Fruit fly (Drosophila melanogaster): ENCODE results near the gene CG9427.

CG9427 gene

dm6 chr3R:9577382-9578137, 49.2 kb downstream of the CG9427 start, which contains the start of the genes Kap-alpha3 and Son (continued):
- TF ChIP-seq CG12236 (GFP tag; optimal IDR thresholded peaks at IDR 0.05) (peak; percentile 86), ro (GFP tag; IDR thresholded peaks at IDR 0.05) (peak; percentile 47; the same call in 1 of the 2 replicates), sna (GFP tag; IDR thresholded peaks at IDR 0.05; ENCODE audit: partially characterized antibody) (peak; percentile 82), CG8290 (GFP tag; optimal IDR thresholded peaks at IDR 0.05) (peak; percentile 79), CG8290 (tag; optimal IDR thresholded peaks at IDR 0.05) (peak; percentile 79 to 95), br (optimal IDR thresholded peaks at IDR 0.05) (no peak), slbo (GFP tag; IDR thresholded peaks at IDR 0.05) (peak; percentile 93), prd (optimal IDR thresholded peaks at IDR 0.05) (no peak), prd (GFP tag; IDR thresholded peaks at IDR 0.05) (peak; percentile 89), croc (GFP tag; conservative IDR thresholded peaks at IDR 0.05) (peak; percentile 79), sob (GFP tag; IDR thresholded peaks at IDR 0.05) (peak; percentile 93), ash1 (GFP tag; optimal IDR thresholded peaks at IDR 0.05) (peak; percentile 90), ttk (GFP tag; IDR thresholded peaks at IDR 0.05) (peak; percentile 88), Oaz (GFP tag; IDR thresholded peaks at IDR 0.05) (peak; percentile 74), D (optimal IDR thresholded peaks at IDR 0.05) (no peak), D (GFP tag; optimal IDR thresholded peaks at IDR 0.05) (peak; percentile 89), abd-A (tag; optimal IDR thresholded peaks at IDR 0.05) (no peak), Adf1 (GFP tag; IDR thresholded peaks at IDR 0.05) (peak; percentile 59), CG17359 (tag; optimal IDR thresholded peaks at IDR 0.05) (peak; percentile 88), kay (GFP tag; optimal IDR thresholded peaks at IDR 0.05) (peak; percentile 80), cato (GFP tag; optimal IDR thresholded peaks at IDR 0.05; ENCODE audit: borderline replicate concordance) (peak; percentile 90), slou (GFP tag; optimal IDR thresholded peaks at IDR 0.05) (peak; percentile 84), CG7357 (GFP tag; IDR thresholded peaks at IDR 0.05) (peak; percentile 71), psq (GFP tag; optimal IDR thresholded peaks at IDR 0.05) (peak; percentile 79), tna (GFP tag; IDR thresholded peaks at IDR 0.05; ENCODE audit: partially characterized antibody) (no peak; the same call in 1 of the 2 replicates), CG11398 (GFP tag; optimal IDR thresholded peaks at IDR 0.05) (peak; percentile 87), pnt (GFP tag; optimal IDR thresholded peaks at IDR 0.05) (peak; percentile 90), CG10366 (GFP tag; IDR thresholded peaks at IDR 0.05) (peak; percentile 85), HLH54F (GFP tag; optimal IDR thresholded peaks at IDR 0.05) (peak; percentile 94), CHES-1-like (GFP tag; optimal IDR thresholded peaks at IDR 0.05) (peak; percentile 95), danr (GFP tag; IDR thresholded peaks at IDR 0.05) (peak; percentile 72), Xrp1 (GFP tag; IDR thresholded peaks at IDR 0.05) (peak; percentile 80), emc (GFP tag; optimal IDR thresholded peaks at IDR 0.05) (peak; percentile 89), CG12219 (GFP tag; optimal IDR thresholded peaks at IDR 0.05) (peak; percentile 73), CG17186 (GFP tag; optimal IDR thresholded peaks at IDR 0.05) (peak; percentile 88), CG3407 (GFP tag; optimal IDR thresholded peaks at IDR 0.05) (peak; percentile 93), sens-2 (GFP tag; IDR thresholded peaks at IDR 0.05) (peak; percentile 94), sima (GFP tag; optimal IDR thresholded peaks at IDR 0.05) (peak; percentile 62), Sry-β (GFP tag; optimal IDR thresholded peaks at IDR 0.05) (peak; percentile 89), Hr39 (optimal IDR thresholded peaks at IDR 0.05) (no peak), CG16863 (GFP tag; optimal IDR thresholded peaks at IDR 0.05) (peak; percentile 92), CG10209 (GFP tag; optimal IDR thresholded peaks at IDR 0.05) (peak; percentile 93), CG5245 (GFP tag; optimal IDR thresholded peaks at IDR 0.05) (peak; percentile 88), Mes4 (GFP tag; optimal IDR thresholded peaks at IDR 0.05) (peak; percentile 96), CG7271 (tag; optimal IDR thresholded peaks at IDR 0.05) (peak; percentile 89), seq (GFP tag; IDR thresholded peaks at IDR 0.05) (peak; percentile 81), CG3726 (GFP tag; IDR thresholded peaks at IDR 0.05) (peak; percentile 80; the same call in 2 of the 3 replicates), CG17385 (GFP tag; optimal IDR thresholded peaks at IDR 0.05) (peak; percentile 93), Poxn (GFP tag; IDR thresholded peaks at IDR 0.05) (peak; percentile 69), dmrt11E (tag; optimal IDR thresholded peaks at IDR 0.05) (peak; percentile 85), pfk (GFP tag; optimal IDR thresholded peaks at IDR 0.05) (peak; percentile 84), cad (GFP tag; optimal IDR thresholded peaks at IDR 0.05) (no peak)

Data from whole organism, embryonic.